Fruit fly (Drosophila melanogaster): ENCODE measurements around the gene mnd.

The mnd gene

DNA sequence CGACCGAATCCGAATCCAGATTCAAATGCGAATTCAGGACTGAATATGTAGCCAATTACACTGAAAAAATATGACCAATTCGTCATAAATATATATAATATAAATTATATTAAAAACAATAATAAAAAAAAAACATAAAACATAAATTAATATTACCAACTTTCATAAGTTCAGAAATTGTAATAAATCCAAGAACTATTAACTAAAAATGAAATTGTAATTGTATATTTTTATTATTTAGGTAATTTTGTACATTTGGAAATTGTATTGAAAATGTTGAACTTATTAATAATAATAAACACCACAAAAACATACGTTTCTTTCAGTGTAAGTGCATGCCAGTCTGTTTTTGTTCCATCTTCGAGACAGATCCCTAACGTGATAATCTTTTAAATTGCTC lies 23.9 kb upstream of the mnd start:
- TF ChIP-seq jim (GFP tag; optimal IDR thresholded peaks at IDR 0.05) (no peak), CG32264 (GFP tag; optimal IDR thresholded peaks at IDR 0.05) (no peak), dmrt93B (GFP tag; optimal IDR thresholded peaks at IDR 0.05) (no peak), Hr78 (GFP tag; optimal IDR thresholded peaks at IDR 0.05) (no peak), dsf (GFP tag; optimal IDR thresholded peaks at IDR 0.05; ENCODE audit: borderline replicate concordance) (no peak), HLH106 (tag; optimal IDR thresholded peaks at IDR 0.05) (no peak), Myc (optimal IDR thresholded peaks at IDR 0.05) (no peak), Mio (GFP tag; optimal IDR thresholded peaks at IDR 0.05) (no peak), CG9705 (GFP tag; optimal IDR thresholded peaks at IDR 0.05) (no peak)

DNA sequence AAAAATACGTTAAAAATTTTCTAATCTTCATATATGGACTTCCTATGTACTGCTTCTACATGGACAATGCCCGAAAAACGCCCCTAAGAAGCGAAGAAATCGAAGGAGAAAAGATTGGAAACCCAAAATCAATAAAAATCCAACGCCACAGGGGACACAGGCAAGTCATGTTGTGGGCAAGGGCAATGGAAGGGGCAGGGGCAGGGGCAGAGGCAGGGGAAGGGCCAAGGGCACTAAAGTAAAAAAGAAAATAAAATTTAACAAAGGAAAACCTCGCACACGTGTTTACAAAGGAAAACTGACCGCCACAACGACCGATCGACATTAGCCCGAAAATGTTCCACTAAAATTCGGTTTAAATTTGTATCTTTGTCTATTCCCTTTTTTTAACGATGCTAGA lies 22.2 kb upstream of the mnd start:
- TF ChIP-seq h (GFP tag; optimal IDR thresholded peaks at IDR 0.05) (no peak), woc (GFP tag; optimal IDR thresholded peaks at IDR 0.05) (no peak), CG32264 (GFP tag; optimal IDR thresholded peaks at IDR 0.05) (no peak), brk (GFP tag; optimal IDR thresholded peaks at IDR 0.05) (no peak), Vsx2 (GFP tag; optimal IDR thresholded peaks at IDR 0.05; ENCODE audit: partially characterized antibody) (no peak), Hnf4 (GFP tag; optimal IDR thresholded peaks at IDR 0.05) (no peak), pan (optimal IDR thresholded peaks at IDR 0.05) (no peak), rgr (GFP tag; optimal IDR thresholded peaks at IDR 0.05) (no peak), jim (GFP tag; optimal IDR thresholded peaks at IDR 0.05) (no peak), Dif (GFP tag; optimal IDR thresholded peaks at IDR 0.05; ENCODE audit: partially characterized antibody) (no peak), Dfd (GFP tag; optimal IDR thresholded peaks at IDR 0.05) (no peak), sv (GFP tag; optimal IDR thresholded peaks at IDR 0.05) (no peak), usp (GFP tag; optimal IDR thresholded peaks at IDR 0.05) (no peak), HLH106 (tag; optimal IDR thresholded peaks at IDR 0.05) (no peak), GATAd (GFP tag; optimal IDR thresholded peaks at IDR 0.05) (no peak), Myc (optimal IDR thresholded peaks at IDR 0.05) (no peak), Sp1 (GFP tag; optimal IDR thresholded peaks at IDR 0.05) (no peak)

DNA sequence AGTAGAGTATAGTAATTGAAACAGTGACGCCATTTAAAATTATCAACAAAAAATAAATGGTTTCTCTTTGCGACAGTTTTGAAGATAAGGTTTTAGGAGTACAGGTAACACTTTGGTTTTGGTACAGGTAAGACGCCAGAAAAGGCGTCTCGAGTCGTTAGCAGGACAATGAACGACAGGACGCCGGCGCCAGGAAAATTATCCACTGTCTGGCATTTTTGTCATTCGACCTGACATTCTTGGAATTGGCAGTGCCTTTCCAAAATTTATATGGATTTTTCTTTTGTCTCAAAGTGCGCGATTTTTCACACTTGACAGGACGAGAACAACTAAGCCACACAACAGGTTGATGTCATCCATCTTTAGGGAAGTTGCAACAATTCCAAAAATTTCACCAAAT lies 20.0 kb upstream of the mnd start:
- no peak for TF ChIP-seq Hr78 (GFP tag; optimal IDR thresholded peaks at IDR 0.05)
- no peak for TF ChIP-seq Rel (GFP tag; optimal IDR thresholded peaks at IDR 0.05)
- TF ChIP-seq Rel (tag; optimal IDR thresholded peaks at IDR 0.05), result no peak
- TF ChIP-seq Hr83 (GFP tag; optimal IDR thresholded peaks at IDR 0.05; ENCODE audit: poor library complexity, severe bottlenecking), result no peak
- TF ChIP-seq jim (GFP tag; optimal IDR thresholded peaks at IDR 0.05), result no peak
- TF ChIP-seq dmrt93B (GFP tag; optimal IDR thresholded peaks at IDR 0.05), result no peak

DNA sequence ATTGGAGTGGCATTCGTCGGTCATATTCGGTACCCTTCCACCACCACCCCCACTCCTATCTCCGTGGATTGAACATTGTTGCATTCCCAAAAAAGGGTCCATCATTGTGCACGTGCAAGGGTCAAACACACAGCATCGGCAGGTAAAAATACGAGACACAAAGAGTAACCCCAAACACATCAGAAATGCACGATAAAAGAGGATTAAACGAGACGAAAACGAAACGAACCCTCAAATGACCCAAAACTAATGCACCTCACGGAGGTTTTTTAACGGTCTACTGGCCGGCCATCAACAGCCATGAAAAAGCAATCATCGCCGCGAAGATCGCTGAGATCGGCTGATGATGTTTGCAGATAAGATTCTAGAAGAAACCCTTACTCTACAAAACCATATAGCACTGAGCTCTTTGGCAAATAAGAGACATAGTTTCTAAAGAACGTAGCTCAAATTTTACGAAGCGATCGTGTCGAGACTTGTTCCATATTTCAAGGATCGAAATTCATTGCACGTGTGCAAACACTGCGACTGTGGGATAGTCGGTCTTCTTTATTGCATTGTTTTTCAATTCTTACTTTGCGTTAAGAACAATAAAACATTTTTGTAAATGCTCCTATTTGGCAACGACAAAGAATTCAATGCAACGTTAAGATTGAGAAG lies 18.6 kb upstream of the mnd start:
- TF ChIP-seq Vsx2 (GFP tag; optimal IDR thresholded peaks at IDR 0.05; ENCODE audit: partially characterized antibody) (no peak), h (GFP tag; optimal IDR thresholded peaks at IDR 0.05) (no peak), psq (GFP tag; optimal IDR thresholded peaks at IDR 0.05) (no peak), pan (optimal IDR thresholded peaks at IDR 0.05) (no peak), Mio (GFP tag; optimal IDR thresholded peaks at IDR 0.05) (no peak), Abd-B (GFP tag; optimal IDR thresholded peaks at IDR 0.05) (no peak), jim (GFP tag; optimal IDR thresholded peaks at IDR 0.05) (no peak), Rel (GFP tag; optimal IDR thresholded peaks at IDR 0.05) (no peak), Rel (tag; optimal IDR thresholded peaks at IDR 0.05) (no peak), woc (GFP tag; optimal IDR thresholded peaks at IDR 0.05) (no peak), Hr83 (GFP tag; optimal IDR thresholded peaks at IDR 0.05; ENCODE audit: poor library complexity, severe bottlenecking) (no peak), Hnf4 (GFP tag; optimal IDR thresholded peaks at IDR 0.05) (no peak), tai (GFP tag; optimal IDR thresholded peaks at IDR 0.05) (no peak), CG9705 (GFP tag; optimal IDR thresholded peaks at IDR 0.05) (no peak), usp (GFP tag; optimal IDR thresholded peaks at IDR 0.05) (no peak), ey (GFP tag; optimal IDR thresholded peaks at IDR 0.05) (no peak), CG32264 (GFP tag; optimal IDR thresholded peaks at IDR 0.05) (no peak), dsf (GFP tag; optimal IDR thresholded peaks at IDR 0.05; ENCODE audit: borderline replicate concordance) (no peak), rgr (GFP tag; optimal IDR thresholded peaks at IDR 0.05) (no peak), OdsH (GFP tag; optimal IDR thresholded peaks at IDR 0.05) (no peak), lola (GFP tag; optimal IDR thresholded peaks at IDR 0.05) (no peak)
